Worm (Caenorhabditis elegans) whole organism, L1 larva: ENCODE data around the gene acl-3.

Experiments used
- C16A3.4 ChIP-seq: fragments of 150-350 bp; optimal IDR thresholded peaks from 2 replicates; lab custom pipeline; 2014; ENCODE audit warnings: missing biosample characterization, missing genetic modification characterization
- Y116A8C.19 ChIP-seq: sonication (generic microtip); optimal IDR thresholded peaks from 2 replicates; lab custom pipeline; 2016; ENCODE audit warnings: missing compliant biosample characterization, missing genetic modification characterization, borderline replicate concordance
- aha-1 ChIP-seq: fragments of 150-350 bp; optimal IDR thresholded peaks from 2 replicates; lab custom pipeline; 2014; ENCODE audit warnings: missing biosample characterization, missing genetic modification characterization
- alr-1 ChIP-seq: fragments of 200-800 bp; sonication (Bioruptor generic); optimal IDR thresholded peaks from 2 replicates; lab custom pipeline; 2018; ENCODE audit warnings: borderline replicate concordance, mild to moderate bottlenecking, missing genetic modification characterization, missing compliant biosample characterization
- blmp-1 ChIP-seq: fragments of 150-350 bp; optimal IDR thresholded peaks from 2 replicates; lab custom pipeline; 2014; ENCODE audit warnings: missing biosample characterization, missing genetic modification characterization
- ceh-63 ChIP-seq: fragments of 200-800 bp; sonication (Bioruptor generic); optimal IDR thresholded peaks from 2 replicates; lab custom pipeline; 2018; ENCODE audit warnings: mild to moderate bottlenecking, missing genetic modification characterization, missing compliant biosample characterization
- dpl-1 ChIP-seq, 3 experiments: fragments of 150-350 bp in 2 of 3; sonication (generic microtip) in 1 of 3; optimal IDR thresholded peaks; 2 replicates each; lab custom pipeline; 2014 to 2017; ENCODE audit warnings: missing biosample characterization in 3 of 3, missing genetic modification characterization in 3 of 3, missing genetic modification reagents in 3 of 3
- dsc-1 ChIP-seq: sonication (generic microtip); optimal IDR thresholded peaks from 2 replicates; lab custom pipeline; 2016; ENCODE audit warnings: mild to moderate bottlenecking, missing genetic modification characterization, missing compliant biosample characterization
- efl-1 ChIP-seq, 4 experiments: fragments of 150-350 bp; optimal IDR thresholded peaks in 3 of 4; peaks in 1 of 4; 1 replicate in 1 of 4; 2 replicates in 3 of 4; lab custom pipeline; 2014; ENCODE audit warnings: missing biosample characterization in 2 of 4, missing genetic modification characterization in 2 of 4, missing genetic modification reagents in 2 of 4
- egl-27 ChIP-seq, 2 experiments: fragments of 150-350 bp in 1 of 2; sonication (generic microtip); optimal IDR thresholded peaks; 3 replicates each; lab custom pipeline; 2017 to 2018; ENCODE audit warnings: missing biosample characterization in 2 of 2, missing genetic modification characterization in 2 of 2, missing genetic modification reagents in 2 of 2
- elt-2 ChIP-seq: sonication (generic microtip); optimal IDR thresholded peaks from 2 replicates; lab custom pipeline; 2016; ENCODE audit warnings: missing genetic modification characterization, mild to moderate bottlenecking, inconsistent platforms, missing compliant biosample characterization, missing genetic modification reagents
- elt-3 ChIP-seq, 6 experiments: fragments of 150-350 bp in 1 of 6; sonication (generic microtip); optimal IDR thresholded peaks; 2 replicates each; lab custom pipeline; 2017 to 2018; ENCODE audit warnings: missing biosample characterization in 6 of 6, missing genetic modification characterization in 6 of 6, inconsistent platforms in 1 of 6
- fkh-4 ChIP-seq: sonication (generic microtip); optimal IDR thresholded peaks from 2 replicates; lab custom pipeline; 2016; ENCODE audit warnings: missing compliant biosample characterization, missing genetic modification characterization, borderline replicate concordance
- fos-1 ChIP-seq: fragments of 150-350 bp; optimal IDR thresholded peaks from 2 replicates; lab custom pipeline; 2014; ENCODE audit warnings: missing biosample characterization, missing genetic modification characterization
- hpl-2 ChIP-seq: fragments of 150-350 bp; optimal IDR thresholded peaks from 2 replicates; lab custom pipeline; 2014; ENCODE audit warnings: missing biosample characterization, missing genetic modification reagents, missing genetic modification characterization
- irx-1 ChIP-seq: sonication (generic microtip); optimal IDR thresholded peaks from 2 replicates; lab custom pipeline; 2016; ENCODE audit warnings: missing genetic modification characterization, missing compliant biosample characterization
- lin-14 ChIP-seq: fragments of 200-800 bp; sonication (Bioruptor generic); optimal IDR thresholded peaks from 2 replicates; lab custom pipeline; 2018; ENCODE audit warnings: mild to moderate bottlenecking, missing genetic modification characterization, moderate library complexity, missing compliant biosample characterization
- lin-15B ChIP-seq: fragments of 150-350 bp; sonication (generic microtip); optimal IDR thresholded peaks from 3 replicates; lab custom pipeline; 2014; ENCODE audit warnings: missing biosample characterization, missing genetic modification characterization
- lin-35 ChIP-seq, 2 experiments: fragments of 150-350 bp; optimal IDR thresholded peaks; 2 replicates each; lab custom pipeline; 2014; ENCODE audit warnings: missing biosample characterization in 2 of 2, missing genetic modification characterization in 2 of 2, missing genetic modification reagents in 2 of 2
- lir-3 ChIP-seq: sonication (generic microtip); optimal IDR thresholded peaks from 2 replicates; lab custom pipeline; 2016; ENCODE audit warnings: mild to moderate bottlenecking, missing genetic modification characterization, moderate library complexity, missing compliant biosample characterization; ENCODE audit not compliant: poor library complexity
- lsy-2 ChIP-seq, 2 experiments: fragments of 150-350 bp; optimal IDR thresholded peaks; 2 replicates each; lab custom pipeline; 2014; ENCODE audit warnings: missing biosample characterization in 2 of 2, missing genetic modification characterization in 2 of 2
- mdl-1 ChIP-seq, 2 experiments: fragments of 150-350 bp; optimal IDR thresholded peaks; 2 replicates each; lab custom pipeline; 2014 to 2017; ENCODE audit warnings: missing biosample characterization in 2 of 2, missing genetic modification characterization in 2 of 2, inconsistent platforms in 1 of 2
- mep-1 ChIP-seq: fragments of 150-350 bp; optimal IDR thresholded peaks from 2 replicates; lab custom pipeline; 2014; ENCODE audit warnings: missing biosample characterization, missing genetic modification characterization
- nhr-19 ChIP-seq: fragments of 200-800 bp; sonication (Bioruptor generic); conservative IDR thresholded peaks from 2 replicates; pipeline ENCODE4 v1.3.6; 2022; ENCODE audit warnings: missing genetic modification characterization, missing compliant biosample characterization
- nhr-20 ChIP-seq: sonication (generic microtip); optimal IDR thresholded peaks from 2 replicates; lab custom pipeline; 2016; ENCODE audit warnings: mild to moderate bottlenecking, missing genetic modification characterization, missing compliant biosample characterization
- nhr-71 ChIP-seq: sonication (generic microtip); optimal IDR thresholded peaks from 2 replicates; lab custom pipeline; 2016; ENCODE audit warnings: mild to moderate bottlenecking, missing genetic modification characterization, moderate library complexity, missing compliant biosample characterization
- nhr-90 ChIP-seq: sonication (generic microtip); optimal IDR thresholded peaks from 2 replicates; lab custom pipeline; 2016; ENCODE audit warnings: mild to moderate bottlenecking, missing genetic modification characterization, missing compliant biosample characterization; ENCODE audit not compliant: poor library complexity
- pag-3 ChIP-seq: sonication (generic microtip); optimal IDR thresholded peaks from 2 replicates; lab custom pipeline; 2017; ENCODE audit warnings: missing genetic modification characterization, mild to moderate bottlenecking, missing compliant biosample characterization, antibody characterized with exemption, borderline replicate concordance; ENCODE audit not compliant: insufficient read depth
- pqm-1 ChIP-seq: sonication (generic microtip); optimal IDR thresholded peaks from 3 replicates; lab custom pipeline; 2017; ENCODE audit warnings: missing biosample characterization, missing genetic modification characterization
- rnt-1 ChIP-seq: sonication (generic microtip); optimal IDR thresholded peaks from 2 replicates; lab custom pipeline; 2016; ENCODE audit warnings: mild to moderate bottlenecking, missing genetic modification characterization, moderate library complexity, missing compliant biosample characterization
- skn-1 ChIP-seq: fragments of 150-350 bp; optimal IDR thresholded peaks from 2 replicates; lab custom pipeline; 2014; ENCODE audit warnings: missing biosample characterization, missing genetic modification characterization
- snu-23 ChIP-seq: sonication (generic microtip); optimal IDR thresholded peaks from 2 replicates; lab custom pipeline; 2016; ENCODE audit warnings: missing genetic modification characterization, missing compliant biosample characterization
- sox-4 ChIP-seq: sonication (generic microtip); optimal IDR thresholded peaks from 2 replicates; lab custom pipeline; 2016; ENCODE audit warnings: missing genetic modification characterization, missing compliant biosample characterization
- swsn-7 ChIP-seq: sonication (generic microtip); optimal IDR thresholded peaks from 2 replicates; lab custom pipeline; 2016; ENCODE audit warnings: missing genetic modification characterization, missing compliant biosample characterization
- tbx-2 ChIP-seq: sonication (generic microtip); optimal IDR thresholded peaks from 2 replicates; lab custom pipeline; 2016; ENCODE audit warnings: missing genetic modification characterization, missing compliant biosample characterization
- unc-130 ChIP-seq: fragments of 150-350 bp; optimal IDR thresholded peaks from 2 replicates; lab custom pipeline; 2017; ENCODE audit warnings: missing biosample characterization, missing genetic modification characterization, inconsistent platforms
- unc-30 ChIP-seq: sonication (generic microtip); optimal IDR thresholded peaks from 2 replicates; lab custom pipeline; 2017; ENCODE audit warnings: missing biosample characterization, missing genetic modification characterization
- unc-98 ChIP-seq: fragments of 200-800 bp; sonication (Bioruptor generic); IDR thresholded peaks from 2 replicates; pipeline ENCODE4 v1.3.6; 2022; ENCODE audit warnings: missing genetic modification characterization, missing compliant biosample characterization
- xbp-1 ChIP-seq: sonication (generic microtip); optimal IDR thresholded peaks from 2 replicates; lab custom pipeline; 2016; ENCODE audit warnings: missing genetic modification characterization, missing compliant biosample characterization
- zag-1 ChIP-seq: fragments of 150-350 bp; optimal IDR thresholded peaks from 2 replicates; lab custom pipeline; 2014; ENCODE audit warnings: missing biosample characterization, missing genetic modification characterization
- ztf-11 ChIP-seq, 2 experiments: sonication (generic microtip); optimal IDR thresholded peaks; 2 replicates each; lab custom pipeline; 2016 to 2017; ENCODE audit warnings: missing genetic modification characterization in 2 of 2, missing biosample characterization in 1 of 2, missing compliant biosample characterization in 1 of 2
- ztf-4 ChIP-seq: fragments of 150-350 bp; optimal IDR thresholded peaks from 2 replicates; lab custom pipeline; 2014; ENCODE audit warnings: missing biosample characterization, missing genetic modification characterization

The acl-3 gene

ce11 chrIV:11640915-11641314 lies 10.9 kb downstream of the acl-3 start, which contains the start of gene ttr-50:
TSS of gene ttr-50 (minus strand) at chrIV:11641015.
- no peak for TF ChIP-seq nhr-90 (tag; lab: Kevin White, UChicago)
- TF ChIP-seq egl-27 (tag; optimal IDR thresholded peaks at IDR 0.05; lab: Kevin White, UChicago) = no peak
- no peak for TF ChIP-seq C16A3.4 (tag; lab: Kevin White, UChicago)
- TF ChIP-seq unc-30 (tag; lab: Kevin White, UChicago) = no peak
- TF ChIP-seq efl-1 (optimal IDR thresholded peaks at IDR 0.05; lab: Kevin White, UChicago) = no peak
- no peak for TF ChIP-seq efl-1 (GFP tag; optimal IDR thresholded peaks at IDR 0.05 in 1 of 2; lab: Kevin White, UChicago)
- no peak for TF ChIP-seq mdl-1 (tag; optimal IDR thresholded peaks at IDR 0.05; lab: Kevin White, UChicago)
- TF ChIP-seq zag-1 = no peak
- no peak for TF ChIP-seq unc-130 (tag; lab: Kevin White, UChicago)
- TF ChIP-seq pag-3 (tag; lab: Kevin White, UChicago) = no peak
- TF ChIP-seq ztf-11 (tag; optimal IDR thresholded peaks at IDR 0.05; lab: Kevin White, UChicago) = no peak
- TF ChIP-seq irx-1 (tag; lab: Kevin White, UChicago) = no peak
- no peak for TF ChIP-seq blmp-1 (tag; lab: Kevin White, UChicago)

ce11 chrIV:11638016-11638415 lies 13.8 kb downstream of the acl-3 start, which contains the start of gene rbm-17:
TSS of gene rbm-17 (plus strand) at chrIV:11638316.
- TF ChIP-seq lsy-2 (tag; optimal IDR thresholded peaks at IDR 0.05; lab: Kevin White, UChicago) (no peak), nhr-71 (tag; lab: Kevin White, UChicago) (peak; percentile 14), elt-2 (peak; percentile 9)

ce11 chrIV:11636409-11636723 lies 15.5 kb downstream of the acl-3 start, which contains the start of gene F58B3.6:
TSS of gene F58B3.6 (plus strand) at chrIV:11636648.
- TF ChIP-seq lin-35 (GFP tag; optimal IDR thresholded peaks at IDR 0.05; lab: Kevin White, UChicago) (peak; percentile 22 to 71), nhr-71 (tag; lab: Kevin White, UChicago) (peak; percentile 77), irx-1 (tag; lab: Kevin White, UChicago) (no peak), efl-1 (optimal IDR thresholded peaks at IDR 0.05; lab: Kevin White, UChicago) (peak in 1 of 2 experiments; percentile 33), efl-1 (GFP tag; optimal IDR thresholded peaks at IDR 0.05 in 1 of 2; lab: Kevin White, UChicago) (peak; percentile 7 to 39), lin-15B (no peak), pqm-1 (no peak), blmp-1 (tag; lab: Kevin White, UChicago) (peak; percentile 76), alr-1 (tag; lab: Kevin White, UChicago) (no peak), tbx-2 (tag; lab: Kevin White, UChicago) (peak; percentile 16), elt-2 (no peak), lir-3 (tag; lab: Kevin White, UChicago) (peak; percentile 54), unc-98 (GFP tag; lab: Robert Waterston, UW) (no peak), C16A3.4 (tag; lab: Kevin White, UChicago) (peak; percentile 53), lin-14 (peak; percentile 70), nhr-90 (tag; lab: Kevin White, UChicago) (peak; percentile 30), xbp-1 (peak; percentile 10), mep-1 (tag; lab: Kevin White, UChicago) (peak; percentile 73), dpl-1 (GFP tag; optimal IDR thresholded peaks at IDR 0.05; lab: Kevin White, UChicago) (peak in 2 of 3 experiments; percentile 15 to 45), ceh-63 (GFP tag; lab: Kevin White, UChicago) (no peak), skn-1 (tag; lab: Kevin White, UChicago) (no peak), ztf-4 (tag; lab: Kevin White, UChicago) (peak; percentile 66), unc-130 (tag; lab: Kevin White, UChicago) (peak; percentile 54), mdl-1 (tag; optimal IDR thresholded peaks at IDR 0.05; lab: Kevin White, UChicago) (peak in 1 of 2 experiments; percentile 91), fkh-4 (tag; lab: Kevin White, UChicago) (no peak), hpl-2 (no peak), dsc-1 (no peak), elt-3 (tag; optimal IDR thresholded peaks at IDR 0.05; lab: Kevin White, UChicago) (peak in 2 of 6 experiments; percentile 16 to 67), aha-1 (tag; lab: Kevin White, UChicago) (no peak), Y116A8C.19 (tag; lab: Kevin White, UChicago) (no peak), swsn-7 (tag; lab: Kevin White, UChicago) (peak; percentile 6), snu-23 (peak; percentile 84), fos-1 (no peak), nhr-20 (tag; lab: Kevin White, UChicago) (peak; percentile 89), lsy-2 (tag; optimal IDR thresholded peaks at IDR 0.05; lab: Kevin White, UChicago) (peak; percentile 26 to 65), sox-4 (tag; lab: Kevin White, UChicago) (no peak), nhr-19 (GFP tag; lab: Robert Waterston, UW) (peak; percentile 77), rnt-1 (peak; percentile 53)
